Fruit fly (Drosophila melanogaster) whole organism, embryonic: ENCODE measurements around the gene yellow-e3.

Experiments
- CG1024 ChIP-seq: fragments of 200-800 bp; sonication (Bioruptor generic); IDR thresholded peaks from 2 replicates; pipeline ENCODE4 v1.3.6; 2022; ENCODE audit warnings: missing biosample characterization, missing genetic modification characterization
- CG10267 ChIP-seq: fragments of 200-800 bp; sonication (Bioruptor generic); optimal IDR thresholded peaks from 2 replicates; lab custom pipeline; 2018; ENCODE audit warnings: missing biosample characterization, mild to moderate bottlenecking, missing genetic modification characterization, moderate library complexity
- CG10959 ChIP-seq: fragments of 200-800 bp; sonication (Bioruptor generic); IDR thresholded peaks from 2 replicates; pipeline ENCODE4 v1.3.6; 2022; ENCODE audit warnings: missing biosample characterization, missing genetic modification characterization
- CG11398 ChIP-seq: fragments of 200-800 bp; sonication (Bioruptor generic); optimal IDR thresholded peaks from 2 replicates; lab custom pipeline; 2016; ENCODE audit warnings: missing biosample characterization, missing genetic modification characterization
- CG12104 ChIP-seq: fragments of 200-800 bp; sonication (Bioruptor generic); optimal IDR thresholded peaks from 3 replicates; lab custom pipeline; 2016; ENCODE audit warnings: missing biosample characterization, missing genetic modification characterization
- CG12236 ChIP-seq: fragments of 200-800 bp; sonication (Bioruptor generic); optimal IDR thresholded peaks from 2 replicates; lab custom pipeline; 2016; ENCODE audit warnings: missing biosample characterization, missing genetic modification characterization
- CG12391 ChIP-seq: fragments of 200-800 bp; sonication (Bioruptor generic); optimal IDR thresholded peaks from 3 replicates; lab custom pipeline; 2018; ENCODE audit warnings: missing biosample characterization, mild to moderate bottlenecking, missing genetic modification characterization, moderate library complexity
- CG14050 ChIP-seq: fragments of 200-800 bp; sonication (Bioruptor generic); IDR thresholded peaks from 3 replicates; pipeline ENCODE4 v1.3.6; 2022; ENCODE audit warnings: missing biosample characterization, missing genetic modification characterization
- CG14667 ChIP-seq: fragments of 200-800 bp; sonication (Bioruptor generic); IDR thresholded peaks from 2 replicates; pipeline ENCODE4 v1.3.6; 2022; ENCODE audit warnings: missing biosample characterization, missing genetic modification characterization
- CG17361 ChIP-seq: fragments of 200-800 bp; sonication (Bioruptor generic); IDR thresholded peaks from 3 replicates; pipeline ENCODE4 v1.3.6; 2022; ENCODE audit warnings: missing biosample characterization, missing genetic modification characterization
- CG3163 ChIP-seq: fragments of 200-800 bp; sonication (Bioruptor generic); optimal IDR thresholded peaks from 3 replicates; lab custom pipeline; 2016; ENCODE audit warnings: missing biosample characterization, missing genetic modification characterization
- CG32532 ChIP-seq: fragments of 200-800 bp; sonication (Bioruptor generic); IDR thresholded peaks from 2 replicates; pipeline ENCODE4 v1.3.6; 2022; ENCODE audit warnings: missing biosample characterization, missing genetic modification characterization
- CG34422 ChIP-seq: fragments of 200-800 bp; sonication (Bioruptor generic); IDR thresholded peaks from 3 replicates; pipeline ENCODE4 v1.3.6; 2022; ENCODE audit warnings: missing biosample characterization, missing genetic modification characterization
- CG43689 ChIP-seq: fragments of 200-800 bp; sonication (Bioruptor generic); IDR thresholded peaks from 2 replicates; pipeline ENCODE4 v1.3.6; 2022; ENCODE audit warnings: missing biosample characterization, missing genetic modification characterization
- CG6175 ChIP-seq: fragments of 200-800 bp; sonication (Bioruptor generic); IDR thresholded peaks from 3 replicates; pipeline ENCODE4 v1.3.6; 2022; ENCODE audit warnings: missing biosample characterization, missing genetic modification characterization
- CG6254 ChIP-seq: fragments of 200-800 bp; sonication (Bioruptor generic); optimal IDR thresholded peaks from 3 replicates; lab custom pipeline; 2017; ENCODE audit warnings: mild to moderate bottlenecking, missing biosample characterization, missing genetic modification reagents, missing genetic modification characterization
- CG7556 ChIP-seq: fragments of 200-800 bp; sonication (Bioruptor generic); optimal IDR thresholded peaks from 2 replicates; lab custom pipeline; 2017; ENCODE audit warnings: missing biosample characterization, mild to moderate bottlenecking, missing genetic modification characterization
- CG9437 ChIP-seq: fragments of 200-800 bp; sonication (Bioruptor generic); optimal IDR thresholded peaks from 2 replicates; lab custom pipeline; 2018; ENCODE audit warnings: missing biosample characterization, mild to moderate bottlenecking, missing genetic modification characterization
- CHES-1-like ChIP-seq: fragments of 200-800 bp; sonication (Bioruptor generic); optimal IDR thresholded peaks from 2 replicates; lab custom pipeline; 2016; ENCODE audit warnings: missing biosample characterization, missing genetic modification characterization
- CkIIα-i1 ChIP-seq: fragments of 200-800 bp; sonication (Bioruptor generic); IDR thresholded peaks from 2 replicates; pipeline ENCODE4 v1.3.6; 2022; ENCODE audit warnings: missing biosample characterization, missing genetic modification characterization
- HHEX ChIP-seq: fragments of 200-800 bp; sonication (Bioruptor generic); optimal IDR thresholded peaks from 3 replicates; lab custom pipeline; 2017; ENCODE audit warnings: missing biosample characterization, mild to moderate bottlenecking, missing genetic modification characterization, missing genetic modification reagents
- HLH4C ChIP-seq: fragments of 200-800 bp; sonication (Bioruptor generic); IDR thresholded peaks from 3 replicates; pipeline ENCODE4 v1.3.6; 2022; ENCODE audit warnings: missing biosample characterization, missing genetic modification characterization; ENCODE audit not compliant: partially characterized antibody
- Hey ChIP-seq: fragments of 200-800 bp; sonication (Bioruptor generic); optimal IDR thresholded peaks from 3 replicates; lab custom pipeline; 2018; ENCODE audit warnings: missing biosample characterization, mild to moderate bottlenecking, missing genetic modification characterization
- HmgD ChIP-seq: fragments of 200-800 bp; sonication (Bioruptor generic); optimal IDR thresholded peaks from 3 replicates; lab custom pipeline; 2016; ENCODE audit warnings: missing biosample characterization, missing genetic modification characterization
- Mrtf ChIP-seq: fragments of 200-800 bp; sonication (Bioruptor generic); IDR thresholded peaks from 3 replicates; pipeline ENCODE4 v1.3.6; 2022; ENCODE audit warnings: missing biosample characterization, missing genetic modification characterization
- Nf-YC ChIP-seq: fragments of 200-800 bp; optimal IDR thresholded peaks from 3 replicates; lab custom pipeline; 2019; ENCODE audit warnings: missing biosample characterization, mild to moderate bottlenecking, missing genetic modification characterization, moderate library complexity
- Rfx ChIP-seq: fragments of 200-800 bp; sonication (Bioruptor generic); IDR thresholded peaks from 2 replicates; pipeline ENCODE4 v1.3.6; 2022; ENCODE audit warnings: missing biosample characterization, missing genetic modification characterization
- Ssrp ChIP-seq: fragments of 200-800 bp; sonication (Bioruptor generic); optimal IDR thresholded peaks from 2 replicates; lab custom pipeline; 2018; ENCODE audit warnings: missing biosample characterization, mild to moderate bottlenecking, missing genetic modification characterization, moderate library complexity
- ac ChIP-seq: fragments of 200-800 bp; sonication (Bioruptor generic); optimal IDR thresholded peaks from 3 replicates; lab custom pipeline; 2017; ENCODE audit warnings: missing biosample characterization, mild to moderate bottlenecking, missing genetic modification characterization
- crc ChIP-seq: fragments of 200-800 bp; sonication (Bioruptor generic); optimal IDR thresholded peaks from 2 replicates; lab custom pipeline; 2016; ENCODE audit warnings: missing biosample characterization, missing genetic modification characterization
- da ChIP-seq: fragments of 200-800 bp; sonication (Bioruptor generic); optimal IDR thresholded peaks from 2 replicates; lab custom pipeline; 2016; ENCODE audit warnings: missing biosample characterization, missing genetic modification characterization
- gem ChIP-seq: fragments of 200-800 bp; sonication (Bioruptor generic); optimal IDR thresholded peaks from 2 replicates; lab custom pipeline; 2019; ENCODE audit warnings: missing biosample characterization, mild to moderate bottlenecking, missing genetic modification characterization, moderate library complexity
- gsb ChIP-seq: fragments of 200-800 bp; sonication (Bioruptor generic); IDR thresholded peaks from 2 replicates; pipeline ENCODE4 v1.3.6; 2022; ENCODE audit warnings: missing biosample characterization, missing genetic modification characterization
- h ChIP-seq: fragments of >200 bp; optimal IDR thresholded peaks from 2 replicates; lab custom pipeline; 2017
- maf-S ChIP-seq: fragments of 200-800 bp; sonication (Bioruptor generic); optimal IDR thresholded peaks from 2 replicates; lab custom pipeline; 2016; ENCODE audit warnings: missing biosample characterization, missing genetic modification characterization
- pita ChIP-seq: fragments of 200-800 bp; sonication (Bioruptor generic); optimal IDR thresholded peaks from 2 replicates; lab custom pipeline; 2017; ENCODE audit warnings: missing biosample characterization, mild to moderate bottlenecking, missing genetic modification characterization
- pum ChIP-seq: fragments of 200-800 bp; sonication (Bioruptor generic); optimal IDR thresholded peaks from 2 replicates; lab custom pipeline; 2016; ENCODE audit warnings: missing biosample characterization, missing genetic modification characterization
- slbo ChIP-seq: fragments of 200-800 bp; sonication (Bioruptor generic); IDR thresholded peaks from 2 replicates; pipeline ENCODE4 v1.3.6; 2022; ENCODE audit warnings: missing biosample characterization, missing genetic modification characterization
- sr ChIP-seq: fragments of 200-800 bp; sonication (Bioruptor generic); IDR thresholded peaks from 3 replicates; pipeline ENCODE4 v1.3.6; 2022; ENCODE audit warnings: missing biosample characterization, missing genetic modification characterization
- stc ChIP-seq: fragments of 200-800 bp; sonication (Bioruptor generic); IDR thresholded peaks from 2 replicates; pipeline ENCODE4 v1.3.6; 2022; ENCODE audit warnings: missing biosample characterization, missing genetic modification characterization
- tgo ChIP-seq: fragments of 200-800 bp; sonication (Bioruptor generic); IDR thresholded peaks from 3 replicates; pipeline ENCODE4 v1.3.6; 2022; ENCODE audit warnings: missing biosample characterization, missing genetic modification characterization
- unpg ChIP-seq: fragments of 200-800 bp; sonication (Bioruptor generic); optimal IDR thresholded peaks from 3 replicates; lab custom pipeline; 2018; ENCODE audit warnings: missing biosample characterization, mild to moderate bottlenecking, missing genetic modification characterization, moderate library complexity
- zen2 ChIP-seq: fragments of 200-800 bp; sonication (Bioruptor generic); IDR thresholded peaks from 3 replicates; pipeline ENCODE4 v1.3.6; 2022; ENCODE audit warnings: missing biosample characterization, missing genetic modification characterization; ENCODE audit not compliant: partially characterized antibody

Gene yellow-e3

DNA sequence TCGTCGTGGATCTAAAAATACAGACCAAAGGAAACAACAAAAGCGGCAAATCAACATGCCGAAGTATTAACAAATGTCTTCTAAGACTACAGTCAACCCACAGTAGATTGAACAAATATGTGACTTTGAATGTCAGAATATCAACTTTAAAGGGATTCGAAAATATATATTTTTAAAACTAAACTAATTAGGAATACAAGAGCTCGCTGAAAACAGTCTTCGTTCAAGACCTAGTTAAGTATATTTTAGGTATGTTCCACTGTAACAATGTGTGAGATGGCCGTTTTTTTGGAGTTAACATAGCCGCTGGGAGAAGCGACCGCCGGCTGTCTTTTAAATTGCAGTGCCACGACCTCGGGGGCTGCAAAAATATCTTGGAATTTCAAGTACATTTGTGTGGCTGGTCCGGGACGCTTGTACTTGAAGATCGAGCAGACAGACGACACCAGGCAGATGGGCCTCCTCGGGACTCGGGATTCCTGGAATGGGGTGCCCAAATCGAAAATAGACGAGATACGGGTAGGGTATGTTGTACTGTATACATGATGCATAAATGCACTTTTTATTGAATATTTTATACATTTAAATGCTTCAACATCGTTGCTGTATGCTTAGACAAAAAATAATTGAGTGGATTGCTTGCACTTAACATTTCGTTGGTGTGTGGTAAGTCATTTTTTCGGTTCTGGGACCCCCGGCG lies 23.8 kb upstream of the yellow-e3 start (continued):
- no peak for TF ChIP-seq sr (GFP tag; lab: Robert Waterston, UW)
- no peak for TF ChIP-seq HLH4C
- peak; percentile 54 for TF ChIP-seq CG32532 (GFP tag; lab: Robert Waterston, UW)
- peak; percentile 47; the same call in 2 of the 3 replicates for TF ChIP-seq CG14050 (GFP tag; lab: Robert Waterston, UW)
- peak; percentile 67 for TF ChIP-seq tgo (GFP tag; lab: Robert Waterston, UW)
- TF ChIP-seq CG34422 (GFP tag; lab: Robert Waterston, UW), result peak; percentile 58; the same call in 2 of the 3 replicates
- TF ChIP-seq CG12391 (tag; lab: Kevin White, UChicago), result peak; percentile 74
- peak; percentile 83 for TF ChIP-seq gem (tag; lab: Kevin White, UChicago)
- no peak for TF ChIP-seq CHES-1-like
- peak; percentile 66 for TF ChIP-seq CG7556 (GFP tag; lab: Kevin White, UChicago)
- peak; percentile 44; the same call in 1 of the 2 replicates for TF ChIP-seq gsb (GFP tag; lab: Robert Waterston, UW)
- peak; percentile 69; the same call in 1 of the 2 replicates for TF ChIP-seq CG10959 (GFP tag; lab: Robert Waterston, UW)
- peak; percentile 59; the same call in 1 of the 3 replicates for TF ChIP-seq Mrtf
- no peak for TF ChIP-seq CkIIα-i1 (GFP tag; lab: Robert Waterston, UW)
- TF ChIP-seq CG6175 (GFP tag; lab: Robert Waterston, UW), result no peak
- TF ChIP-seq HHEX (GFP tag; lab: Kevin White, UChicago), result peak; percentile 61
- peak; percentile 74 for TF ChIP-seq stc (GFP tag; lab: Robert Waterston, UW)
- TF ChIP-seq crc, result no peak
- peak; percentile 52 for TF ChIP-seq pum (GFP tag; lab: Kevin White, UChicago)
- peak; percentile 44 for TF ChIP-seq CG11398 (GFP tag; lab: Kevin White, UChicago)
- TF ChIP-seq h (lab: Kevin White, UChicago), result no peak
- TF ChIP-seq CG6254 (GFP tag; lab: Kevin White, UChicago), result peak; percentile 72
- TF ChIP-seq CG9437, result peak; percentile 37
- TF ChIP-seq CG12104, result peak; percentile 27
- peak; percentile 83 for TF ChIP-seq unpg (GFP tag; lab: Kevin White, UChicago)
- no peak for TF ChIP-seq CG43689 (GFP tag; lab: Robert Waterston, UW)
- peak; percentile 69 for TF ChIP-seq CG17361 (GFP tag; lab: Robert Waterston, UW)
- peak; percentile 27; the same call in 1 of the 2 replicates for TF ChIP-seq CG1024 (GFP tag; lab: Robert Waterston, UW)
- peak; percentile 71 for TF ChIP-seq slbo (GFP tag; lab: Robert Waterston, UW)
- TF ChIP-seq maf-S (GFP tag; lab: Kevin White, UChicago), result peak; percentile 26
- peak; percentile 69 for TF ChIP-seq CG10267 (tag; lab: Kevin White, UChicago)
- peak; percentile 47 for TF ChIP-seq ac (GFP tag; lab: Kevin White, UChicago)
- TF ChIP-seq pita (GFP tag; lab: Kevin White, UChicago), result no peak
- no peak for TF ChIP-seq HmgD (GFP tag; lab: Kevin White, UChicago)
- no peak for TF ChIP-seq CG3163
- no peak; the same call in 1 of the 2 replicates for TF ChIP-seq CG14667 (GFP tag; lab: Robert Waterston, UW)
- peak; percentile 2 for TF ChIP-seq CG12236
- TF ChIP-seq da (GFP tag; lab: Kevin White, UChicago), result no peak
- no peak for TF ChIP-seq zen2 (GFP tag; lab: Robert Waterston, UW)
- peak; percentile 55 for TF ChIP-seq Rfx (GFP tag; lab: Robert Waterston, UW)
- no peak for TF ChIP-seq Nf-YC (tag; lab: Kevin White, UChicago)
- peak; percentile 63 for TF ChIP-seq Ssrp
- no peak for TF ChIP-seq Hey (tag; lab: Kevin White, UChicago)
